Worm (Caenorhabditis elegans): ENCODE measurements around the gene lgc-14.

lgc-14 gene

ce11 chrX:12106004-12106403 is 5.3 kb upstream of the lgc-14 start (continued):
- TF ChIP-seq lsy-2 (tag; optimal IDR thresholded peaks at IDR 0.05) (peak in 1 of 2 experiments; percentile 13), hif-1 (tag; optimal IDR thresholded peaks at IDR 0.05) (peak in 1 of 2 experiments; percentile 21), lin-13 (GFP tag; optimal IDR thresholded peaks at IDR 0.05) (peak; percentile 37), mxl-3 (GFP tag; optimal IDR thresholded peaks at IDR 0.05) (peak; percentile 76), attf-4 (tag; optimal IDR thresholded peaks at IDR 0.05) (no peak), dmd-9 (GFP tag; IDR thresholded peaks at IDR 0.05) (peak; percentile 70; the same call in 1 of the 2 replicates), rbr-2 (tag; optimal IDR thresholded peaks at IDR 0.05) (peak; percentile 86), ceh-82 (tag; optimal IDR thresholded peaks at IDR 0.05) (no peak), nhr-77 (tag; optimal IDR thresholded peaks at IDR 0.05) (peak; percentile 56), lin-39 (tag; optimal IDR thresholded peaks at IDR 0.05) (no peak), nhr-48 (tag; optimal IDR thresholded peaks at IDR 0.05) (peak; percentile 73), dmd-8 (GFP tag; IDR thresholded peaks at IDR 0.05) (peak; percentile 95), aly-2 (tag; optimal IDR thresholded peaks at IDR 0.05) (no peak), nhr-111 (GFP tag; optimal IDR thresholded peaks at IDR 0.05) (peak; percentile 92), nhr-237 (tag; optimal IDR thresholded peaks at IDR 0.05) (no peak), cey-2 (tag; optimal IDR thresholded peaks at IDR 0.05; ENCODE audit: borderline replicate concordance, insufficient read depth) (peak; percentile 84), ctbp-1 (GFP tag; IDR thresholded peaks at IDR 0.05) (peak; percentile 97), daf-12 (tag; optimal IDR thresholded peaks at IDR 0.05) (no peak), aha-1 (tag) (peak; percentile 96), madf-9 (GFP tag; conservative IDR thresholded peaks at IDR 0.05) (peak; percentile 85), skn-1 (tag; optimal IDR thresholded peaks at IDR 0.05) (peak; percentile 19), daf-19 (GFP tag; conservative IDR thresholded peaks at IDR 0.05) (peak; percentile 94), mxl-2 (GFP tag; conservative IDR thresholded peaks at IDR 0.05) (peak; percentile 74), Y75B8A.6 (GFP tag; IDR thresholded peaks at IDR 0.05) (peak; percentile 90), ceh-44 (GFP tag; IDR thresholded peaks at IDR 0.05) (peak; percentile 86), ceh-28 (tag; optimal IDR thresholded peaks at IDR 0.05) (no peak), D1046.2 (GFP tag; IDR thresholded peaks at IDR 0.05) (peak; percentile 91), hlh-30 (tag; optimal IDR thresholded peaks at IDR 0.05; ENCODE audit: insufficient read depth) (peak; percentile 81), lin-29 (GFP tag; IDR thresholded peaks at IDR 0.05) (peak; percentile 46; the same call in 1 of the 2 replicates), lin-38 (GFP tag; IDR thresholded peaks at IDR 0.05) (peak; percentile 82), php-3 (GFP tag; IDR thresholded peaks at IDR 0.05) (no peak), spr-1 (tag; optimal IDR thresholded peaks at IDR 0.05) (peak; percentile 69), mdl-1 (tag; optimal IDR thresholded peaks at IDR 0.05) (peak; percentile 27 to 63), nhr-28 (tag; optimal IDR thresholded peaks at IDR 0.05) (peak; percentile 60), snpc-1.2 (GFP tag; IDR thresholded peaks at IDR 0.05) (peak; percentile 93), arid-1 (GFP tag; conservative IDR thresholded peaks at IDR 0.05) (peak; percentile 94), madf-5 (GFP tag; IDR thresholded peaks at IDR 0.05) (peak in 1 of 2 experiments; percentile 88), ztf-11 (tag; optimal IDR thresholded peaks at IDR 0.05) (no peak), zfp-2 (tag; optimal IDR thresholded peaks at IDR 0.05) (peak; percentile 62)

- TF ChIP-seq Y48G9A.11 (GFP tag; IDR thresholded peaks at IDR 0.05), result no peak
- TF ChIP-seq hif-1 (tag; optimal IDR thresholded peaks at IDR 0.05), result no peak
- TF ChIP-seq dpl-1 (GFP tag; optimal IDR thresholded peaks at IDR 0.05), result no peak
- TF ChIP-seq mdt-29 (GFP tag; IDR thresholded peaks at IDR 0.05), result no peak
- TF ChIP-seq mxl-3 (GFP tag; optimal IDR thresholded peaks at IDR 0.05), result no peak
- no peak for TF ChIP-seq F10B5.3 (tag; optimal IDR thresholded peaks at IDR 0.05)
- no peak for TF ChIP-seq ctbp-1 (GFP tag; IDR thresholded peaks at IDR 0.05)
- TF ChIP-seq pqm-1 (tag; optimal IDR thresholded peaks at IDR 0.05), result no peak
- no peak for TF ChIP-seq ZK546.5 (tag; optimal IDR thresholded peaks at IDR 0.05)
- no peak for TF ChIP-seq nhr-10 (tag; optimal IDR thresholded peaks at IDR 0.05)
- no peak for TF ChIP-seq ztf-11 (tag; optimal IDR thresholded peaks at IDR 0.05)
- no peak for TF ChIP-seq tag-97 (GFP tag; IDR thresholded peaks at IDR 0.05)
- no peak for TF ChIP-seq mdl-1 (tag; optimal IDR thresholded peaks at IDR 0.05)
- TF ChIP-seq ceh-44 (GFP tag; IDR thresholded peaks at IDR 0.05), result no peak
- no peak for TF ChIP-seq lsy-2 (tag; optimal IDR thresholded peaks at IDR 0.05)
These were observed 2.6 kb upstream of the lgc-14 start, which contains the start of the genes W03G11.2 and lgc-13 for ce11 chrX:12108517-12109216. W03G11.2 (minus strand) TSS chrX:12108617. lgc-13 (plus strand) TSS chrX:12109166.

Measured in whole organism, L4 larva.